Fruit fly (Drosophila melanogaster) whole organism, embryonic: ENCODE results near the gene fog.

ENCODE experiments used
- B-H2 ChIP-seq: fragments of 200-800 bp; sonication (Bioruptor generic); optimal IDR thresholded peaks from 2 replicates; lab custom pipeline; 2018; ENCODE audit warnings: missing biosample characterization, mild to moderate bottlenecking, missing genetic modification characterization
- BEAF-32 ChIP-seq: fragments of 200-800 bp; sonication (Bioruptor generic); optimal IDR thresholded peaks from 3 replicates; lab custom pipeline; 2017; ENCODE audit warnings: missing biosample characterization, missing genetic modification characterization, mild to moderate bottlenecking, moderate library complexity, missing genetic modification reagents
- CG10147 ChIP-seq: fragments of 200-800 bp; sonication (Bioruptor generic); optimal IDR thresholded peaks from 2 replicates; lab custom pipeline; 2019; ENCODE audit warnings: missing biosample characterization, mild to moderate bottlenecking, missing genetic modification characterization, moderate library complexity
- CG12104 ChIP-seq: fragments of 200-800 bp; sonication (Bioruptor generic); optimal IDR thresholded peaks from 3 replicates; lab custom pipeline; 2016; ENCODE audit warnings: missing biosample characterization, missing genetic modification characterization
- CG12391 ChIP-seq: fragments of 200-800 bp; sonication (Bioruptor generic); optimal IDR thresholded peaks from 3 replicates; lab custom pipeline; 2018; ENCODE audit warnings: missing biosample characterization, mild to moderate bottlenecking, missing genetic modification characterization, moderate library complexity
- CG14441 ChIP-seq: fragments of 200-800 bp; sonication (Bioruptor generic); IDR thresholded peaks from 2 replicates; pipeline ENCODE4 v1.3.6; 2022; ENCODE audit warnings: missing biosample characterization, missing genetic modification characterization
- CG14667 ChIP-seq: fragments of 200-800 bp; sonication (Bioruptor generic); IDR thresholded peaks from 2 replicates; pipeline ENCODE4 v1.3.6; 2022; ENCODE audit warnings: missing biosample characterization, missing genetic modification characterization
- CG15269 ChIP-seq: fragments of 200-800 bp; sonication (Bioruptor generic); optimal IDR thresholded peaks from 2 replicates; lab custom pipeline; 2018; ENCODE audit warnings: missing biosample characterization, mild to moderate bottlenecking, missing genetic modification characterization, moderate library complexity
- CG17385 ChIP-seq: fragments of 200-800 bp; sonication (Bioruptor generic); optimal IDR thresholded peaks from 3 replicates; lab custom pipeline; 2018; ENCODE audit warnings: missing biosample characterization, mild to moderate bottlenecking, missing genetic modification characterization
- CG17612 ChIP-seq: fragments of 200-800 bp; sonication (Bioruptor generic); IDR thresholded peaks from 2 replicates; pipeline ENCODE4 v1.3.6; 2022; ENCODE audit warnings: missing biosample characterization, missing genetic modification characterization
- CG2116 ChIP-seq: fragments of 200-800 bp; sonication (Bioruptor generic); optimal IDR thresholded peaks from 3 replicates; lab custom pipeline; 2018; ENCODE audit warnings: missing biosample characterization, mild to moderate bottlenecking, missing genetic modification characterization
- CG3726 ChIP-seq: fragments of 200-800 bp; sonication (Bioruptor generic); IDR thresholded peaks from 3 replicates; pipeline ENCODE4, ENCODE4 v1.3.6; 2022; ENCODE audit warnings: missing biosample characterization, missing genetic modification characterization
- CG9797 ChIP-seq: fragments of 200-800 bp; sonication (Bioruptor generic); optimal IDR thresholded peaks from 3 replicates; lab custom pipeline; 2018; ENCODE audit warnings: missing biosample characterization, mild to moderate bottlenecking, missing genetic modification characterization
- CoRest ChIP-seq: fragments of 200-800 bp; sonication (Bioruptor generic); optimal IDR thresholded peaks from 3 replicates; lab custom pipeline; 2018; ENCODE audit warnings: missing biosample characterization, mild to moderate bottlenecking, missing genetic modification characterization, moderate library complexity
- D19A ChIP-seq: fragments of 200-800 bp; optimal IDR thresholded peaks from 3 replicates; lab custom pipeline; 2019; ENCODE audit warnings: missing biosample characterization, mild to moderate bottlenecking, missing genetic modification characterization, moderate library complexity
- Dek ChIP-seq: fragments of 200-800 bp; sonication (Bioruptor generic); optimal IDR thresholded peaks from 3 replicates; lab custom pipeline; 2019; ENCODE audit warnings: missing biosample characterization, mild to moderate bottlenecking, missing genetic modification characterization, moderate library complexity
- Dfd ChIP-seq, 2 experiments: fragments of >200 bp; optimal IDR thresholded peaks; 2 replicates each; lab custom pipeline; 2017; ENCODE audit warnings: missing biosample characterization in 2 of 2, missing genetic modification characterization in 2 of 2
- ERR ChIP-seq: fragments of 200-800 bp; sonication (Bioruptor generic); optimal IDR thresholded peaks from 2 replicates; lab custom pipeline; 2016; ENCODE audit warnings: missing biosample characterization, missing genetic modification characterization
- H15 ChIP-seq: fragments of 200-800 bp; sonication (Bioruptor generic); IDR thresholded peaks from 3 replicates; pipeline ENCODE4 v1.3.6; 2022; ENCODE audit warnings: missing biosample characterization, missing genetic modification characterization
- HLH3B ChIP-seq: fragments of 200-800 bp; sonication (Bioruptor generic); IDR thresholded peaks from 2 replicates; pipeline ENCODE4 v1.3.6; 2022; ENCODE audit warnings: missing biosample characterization, missing genetic modification characterization
- HLH4C ChIP-seq: fragments of 200-800 bp; sonication (Bioruptor generic); IDR thresholded peaks from 3 replicates; pipeline ENCODE4 v1.3.6; 2022; ENCODE audit warnings: missing biosample characterization, missing genetic modification characterization; ENCODE audit not compliant: partially characterized antibody
- Hmr ChIP-seq: fragments of 200-800 bp; sonication (Bioruptor generic); optimal IDR thresholded peaks from 3 replicates; lab custom pipeline; 2017; ENCODE audit warnings: mild to moderate bottlenecking, missing biosample characterization, missing genetic modification reagents, missing genetic modification characterization
- Hr3 ChIP-seq: fragments of 200-800 bp; sonication (Bioruptor generic); optimal IDR thresholded peaks from 3 replicates; lab custom pipeline; 2016; ENCODE audit warnings: missing biosample characterization, missing genetic modification characterization
- MTF-1 ChIP-seq: fragments of 200-800 bp; sonication (Bioruptor generic); optimal IDR thresholded peaks from 2 replicates; lab custom pipeline; 2018; ENCODE audit warnings: missing biosample characterization, mild to moderate bottlenecking, missing genetic modification characterization, borderline replicate concordance
- Meics ChIP-seq: fragments of 200-800 bp; sonication (Bioruptor generic); optimal IDR thresholded peaks from 2 replicates; lab custom pipeline; 2017; ENCODE audit warnings: missing biosample characterization, mild to moderate bottlenecking, missing genetic modification characterization
- NFAT ChIP-seq: fragments of 200-800 bp; sonication (Bioruptor generic); IDR thresholded peaks from 2 replicates; pipeline ENCODE4 v1.3.6; 2022; ENCODE audit warnings: missing biosample characterization, missing genetic modification characterization
- Nf-YA ChIP-seq: fragments of 200-800 bp; sonication (Bioruptor generic); IDR thresholded peaks from 2 replicates; pipeline ENCODE4 v1.3.6; 2022; ENCODE audit warnings: missing biosample characterization, missing genetic modification characterization
- Ptx1 ChIP-seq: fragments of 200-800 bp; sonication (Bioruptor generic); IDR thresholded peaks from 2 replicates; pipeline ENCODE4 v1.3.6; 2022; ENCODE audit warnings: missing biosample characterization, missing genetic modification characterization
- Rfx ChIP-seq: fragments of 200-800 bp; sonication (Bioruptor generic); IDR thresholded peaks from 2 replicates; pipeline ENCODE4 v1.3.6; 2022; ENCODE audit warnings: missing biosample characterization, missing genetic modification characterization
- Sox100B ChIP-seq: fragments of 200-800 bp; sonication (Bioruptor generic); optimal IDR thresholded peaks from 3 replicates; lab custom pipeline; 2018; ENCODE audit warnings: missing biosample characterization, mild to moderate bottlenecking, missing genetic modification characterization
- Xbp1 ChIP-seq: fragments of 200-800 bp; sonication (Bioruptor generic); optimal IDR thresholded peaks from 3 replicates; lab custom pipeline; 2016; ENCODE audit warnings: missing biosample characterization, mild to moderate bottlenecking, missing genetic modification characterization
- aop ChIP-seq: fragments of 200-800 bp; sonication (Bioruptor generic); IDR thresholded peaks from 2 replicates; pipeline ENCODE4 v1.3.6; 2022; ENCODE audit warnings: missing biosample characterization, missing genetic modification characterization
- cas ChIP-seq: fragments of 200-800 bp; sonication (Bioruptor generic); IDR thresholded peaks from 2 replicates; pipeline ENCODE4 v1.3.6; 2022; ENCODE audit warnings: missing biosample characterization, missing genetic modification characterization
- chm ChIP-seq: fragments of 200-800 bp; sonication (Bioruptor generic); IDR thresholded peaks from 2 replicates; pipeline ENCODE4 v1.3.6; 2022; ENCODE audit warnings: missing biosample characterization, missing genetic modification characterization
- cwo ChIP-seq: fragments of 200-800 bp; sonication (Bioruptor generic); optimal IDR thresholded peaks from 3 replicates; lab custom pipeline; 2017; ENCODE audit warnings: missing biosample characterization, missing genetic modification characterization, mild to moderate bottlenecking, moderate library complexity, missing genetic modification reagents
- dan ChIP-seq: fragments of 200-800 bp; sonication (Bioruptor generic); IDR thresholded peaks from 2 replicates; pipeline ENCODE4 v1.3.6; 2022; ENCODE audit warnings: missing biosample characterization, missing genetic modification characterization
- eyg ChIP-seq: fragments of 200-800 bp; sonication (Bioruptor generic); optimal IDR thresholded peaks from 3 replicates; lab custom pipeline; 2016; ENCODE audit warnings: missing biosample characterization, missing genetic modification characterization
- fd3F ChIP-seq: fragments of 200-800 bp; sonication (Bioruptor generic); optimal IDR thresholded peaks from 2 replicates; lab custom pipeline; 2018; ENCODE audit warnings: missing biosample characterization, mild to moderate bottlenecking, missing genetic modification characterization, moderate library complexity
- gcm ChIP-seq: fragments of 200-800 bp; sonication (Bioruptor generic); optimal IDR thresholded peaks from 2 replicates; lab custom pipeline; 2019; ENCODE audit warnings: missing biosample characterization, mild to moderate bottlenecking, missing genetic modification characterization, moderate library complexity
- gfzf ChIP-seq: fragments of 200-800 bp; sonication (Bioruptor generic); optimal IDR thresholded peaks from 2 replicates; lab custom pipeline; 2016; ENCODE audit warnings: missing biosample characterization, mild to moderate bottlenecking, missing genetic modification characterization, moderate library complexity
- kay ChIP-seq: fragments of 200-800 bp; sonication (Bioruptor generic); optimal IDR thresholded peaks from 2 replicates; lab custom pipeline; 2016; ENCODE audit warnings: missing biosample characterization, missing genetic modification characterization
- knrl ChIP-seq: fragments of 200-800 bp; sonication (Bioruptor generic); IDR thresholded peaks from 3 replicates; pipeline ENCODE4 v1.3.6; 2022; ENCODE audit warnings: missing biosample characterization, missing genetic modification characterization; ENCODE audit not compliant: partially characterized antibody
- lilli ChIP-seq: fragments of 200-800 bp; sonication (Bioruptor generic); optimal IDR thresholded peaks from 3 replicates; lab custom pipeline; 2016; ENCODE audit warnings: missing biosample characterization, missing genetic modification characterization
- odd ChIP-seq: fragments of 200-800 bp; sonication (Bioruptor generic); optimal IDR thresholded peaks from 2 replicates; lab custom pipeline; 2017; ENCODE audit warnings: missing biosample characterization, mild to moderate bottlenecking, missing genetic modification characterization
- org-1 ChIP-seq: fragments of 200-800 bp; sonication (Bioruptor generic); optimal IDR thresholded peaks from 2 replicates; lab custom pipeline; 2017; ENCODE audit warnings: missing biosample characterization, missing genetic modification characterization
- ro ChIP-seq: fragments of 200-800 bp; sonication (Bioruptor generic); IDR thresholded peaks from 2 replicates; pipeline ENCODE4 v1.3.6; 2022; ENCODE audit warnings: missing biosample characterization, missing genetic modification characterization
- sna ChIP-seq: fragments of 200-800 bp; sonication (Bioruptor generic); IDR thresholded peaks from 2 replicates; pipeline ENCODE4 v1.3.6; 2022; ENCODE audit warnings: missing biosample characterization, missing genetic modification characterization; ENCODE audit not compliant: partially characterized antibody
- tio ChIP-seq: fragments of 200-800 bp; sonication (Bioruptor generic); optimal IDR thresholded peaks from 2 replicates; lab custom pipeline; 2017; ENCODE audit warnings: missing biosample characterization, missing genetic modification characterization, inconsistent platforms
- toy ChIP-seq: fragments of 200-800 bp; sonication (Bioruptor generic); IDR thresholded peaks from 2 replicates; pipeline ENCODE4 v1.3.6; 2022; ENCODE audit warnings: missing biosample characterization, missing genetic modification characterization
- wek ChIP-seq: fragments of 200-800 bp; sonication (Bioruptor generic); optimal IDR thresholded peaks from 3 replicates; lab custom pipeline; 2018; ENCODE audit warnings: missing biosample characterization, mild to moderate bottlenecking, missing genetic modification characterization, moderate library complexity
- yki ChIP-seq: fragments of >200 bp; optimal IDR thresholded peaks from 3 replicates; lab custom pipeline; 2018

Gene fog

DNA sequence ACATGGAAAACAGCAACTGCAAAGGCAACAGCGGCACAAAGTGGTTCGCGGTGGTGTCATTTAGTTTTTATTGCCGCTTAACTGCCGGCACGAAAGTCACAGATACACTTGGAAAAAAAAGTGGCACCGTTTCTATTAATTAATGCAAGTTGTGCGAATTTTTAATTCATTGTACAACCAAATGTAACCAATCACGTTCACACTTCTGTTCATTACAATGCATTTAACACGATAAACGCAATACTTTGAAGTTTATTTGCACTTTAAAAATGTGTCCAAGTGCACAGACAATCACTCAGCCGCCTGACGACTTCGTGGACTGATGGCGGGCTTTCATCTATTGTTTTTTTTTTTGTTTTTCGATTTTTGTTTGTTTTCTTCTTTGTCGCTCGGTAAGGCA is 21.5 kb downstream of the fog start (continued):
- TF ChIP-seq tio (GFP tag; lab: Kevin White, UChicago) (peak; percentile 34), Dfd (GFP tag; optimal IDR thresholded peaks at IDR 0.05; lab: Kevin White, UChicago) (no peak), Sox100B (GFP tag; lab: Kevin White, UChicago) (peak; percentile 57), Ptx1 (GFP tag; lab: Robert Waterston, UW) (peak; percentile 59), toy (GFP tag; lab: Robert Waterston, UW) (no peak), Meics (GFP tag; lab: Kevin White, UChicago) (peak; percentile 36), CG14441 (GFP tag; lab: Robert Waterston, UW) (peak; percentile 61; the same call in 1 of the 2 replicates), Nf-YA (GFP tag; lab: Robert Waterston, UW) (peak; percentile 40; the same call in 1 of the 2 replicates), B-H2 (GFP tag; lab: Kevin White, UChicago) (no peak), H15 (GFP tag; lab: Robert Waterston, UW) (no peak), CG17612 (GFP tag; lab: Robert Waterston, UW) (no peak), eyg (GFP tag; lab: Kevin White, UChicago) (peak; percentile 7), ro (no peak), lilli (GFP tag; lab: Kevin White, UChicago) (peak; percentile 21), D19A (tag; lab: Kevin White, UChicago) (peak; percentile 26), org-1 (GFP tag; lab: Kevin White, UChicago) (peak; percentile 26), kay (GFP tag; lab: Kevin White, UChicago) (no peak), wek (no peak), CG14667 (GFP tag; lab: Robert Waterston, UW) (peak; percentile 29; the same call in 1 of the 2 replicates), CG15269 (peak; percentile 45), knrl (GFP tag; lab: Robert Waterston, UW) (no peak), Hmr (peak; percentile 7), aop (no peak), fd3F (GFP tag; lab: Kevin White, UChicago) (no peak), Dek (no peak), yki (lab: Kevin White, UChicago) (no peak), Xbp1 (GFP tag; lab: Kevin White, UChicago) (peak; percentile 54), CG10147 (GFP tag; lab: Kevin White, UChicago) (no peak), gfzf (GFP tag; lab: Kevin White, UChicago) (no peak), BEAF-32 (GFP tag; lab: Kevin White, UChicago) (no peak), CG9797 (no peak), CG2116 (GFP tag; lab: Kevin White, UChicago) (no peak), sna (no peak), NFAT (no peak), gcm (no peak), cwo (GFP tag; lab: Kevin White, UChicago) (peak; percentile 5), Hr3 (peak; percentile 34), HLH3B (GFP tag; lab: Robert Waterston, UW) (peak; percentile 46; the same call in 1 of the 2 replicates), CG12104 (GFP tag; lab: Kevin White, UChicago) (no peak), dan (GFP tag; lab: Robert Waterston, UW) (no peak), CoRest (tag; lab: Kevin White, UChicago) (peak; percentile 45), Rfx (no peak; the same call in 1 of the 2 replicates), CG3726 (0 out of 3 replicates have a peak, but pooled peaks have one; percentile 16), ERR (GFP tag; lab: Kevin White, UChicago) (no peak), CG17385 (GFP tag; lab: Kevin White, UChicago) (peak; percentile 34), MTF-1 (GFP tag; lab: Kevin White, UChicago) (no peak), cas (GFP tag; lab: Robert Waterston, UW) (no peak), chm (GFP tag; lab: Robert Waterston, UW) (no peak), CG12391 (tag; lab: Kevin White, UChicago) (no peak), HLH4C (GFP tag; lab: Robert Waterston, UW) (no peak), odd (GFP tag; lab: Kevin White, UChicago) (peak; percentile 2)
